Fruit fly (Drosophila melanogaster): ENCODE measurements around the gene CG15545.

DNA sequence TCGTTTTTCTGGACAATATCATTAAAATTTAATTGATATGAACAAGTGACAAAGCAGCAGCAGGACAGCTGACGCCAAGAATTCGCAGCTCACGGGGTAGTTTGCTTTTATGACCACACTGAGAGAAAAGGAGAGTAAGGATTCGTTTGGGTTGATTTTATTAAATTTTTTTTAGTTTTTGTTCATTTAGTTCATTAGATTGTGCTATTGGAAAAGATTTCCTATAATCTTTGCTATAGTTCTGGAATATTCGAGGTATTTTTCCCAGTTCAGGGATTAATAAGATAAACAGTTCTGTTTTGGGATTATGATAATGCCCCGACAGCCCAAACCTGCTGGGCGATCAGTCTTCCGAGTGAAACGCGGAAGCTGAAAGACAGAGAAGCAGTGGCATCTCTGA lies 30.0 kb downstream of the CG15545 start:
- TF ChIP-seq CG8478 (optimal IDR thresholded peaks at IDR 0.05) (no peak), CTCF (optimal IDR thresholded peaks at IDR 0.05) (no peak)
